Worm (Caenorhabditis elegans): Measurements from ENCODE around the gene myo-5.

DNA sequence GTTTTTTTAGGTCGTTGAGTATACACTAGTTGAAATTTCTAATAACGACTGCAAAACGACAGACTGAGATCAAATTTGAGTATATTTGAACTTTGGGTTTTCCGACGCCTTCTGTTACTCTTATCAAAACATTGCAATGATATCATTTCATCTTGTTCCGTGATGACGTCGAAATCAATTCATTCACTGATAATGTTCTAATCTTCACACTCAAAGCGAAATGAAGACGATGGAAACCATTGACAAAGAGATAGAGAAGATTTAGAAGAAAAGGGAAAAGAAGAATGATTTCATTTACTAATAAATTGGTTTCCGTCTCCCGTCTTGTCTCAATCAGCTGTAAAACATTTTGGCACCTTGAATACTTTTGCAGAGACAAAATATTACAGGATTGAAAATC lies 35.6 kb upstream of the myo-5 start:
- no peak for TF ChIP-seq hif-1 (tag; optimal IDR thresholded peaks at IDR 0.05)
- TF ChIP-seq fkh-10 (GFP tag; optimal IDR thresholded peaks at IDR 0.05): no peak
- no peak for TF ChIP-seq zag-1 (tag; optimal IDR thresholded peaks at IDR 0.05)
- no peak for TF ChIP-seq pha-4 (GFP tag; IDR thresholded peaks at IDR 0.05)
- no peak for TF ChIP-seq pha-4 (tag; optimal IDR thresholded peaks at IDR 0.05)
- TF ChIP-seq spr-3 (GFP tag; optimal IDR thresholded peaks at IDR 0.05): no peak
- no peak for TF ChIP-seq zfp-3 (GFP tag; conservative IDR thresholded peaks at IDR 0.05)
- no peak for TF ChIP-seq nhr-237 (tag; optimal IDR thresholded peaks at IDR 0.05)
- TF ChIP-seq snpc-4 (tag; optimal IDR thresholded peaks at IDR 0.05): no peak
- no peak for TF ChIP-seq php-3 (GFP tag; IDR thresholded peaks at IDR 0.05)
- TF ChIP-seq lin-15B (tag; optimal IDR thresholded peaks at IDR 0.05): no peak
- TF ChIP-seq lin-13 (GFP tag; optimal IDR thresholded peaks at IDR 0.05): no peak
